Fruit fly (Drosophila melanogaster): ENCODE results near the gene XNP.
A peak's percentile ranks its signal among the peaks of the same experiment; 100 is the strongest.

XNP gene

dm6 chr3R:25489685-25490084 lies 7.1 kb upstream of the XNP start (continued):
- TF ChIP-seq CG32772 (GFP tag; IDR thresholded peaks at IDR 0.05), result no peak
- no peak for TF ChIP-seq CG16815 (GFP tag; optimal IDR thresholded peaks at IDR 0.05)
- no peak for TF ChIP-seq chinmo (GFP tag; IDR thresholded peaks at IDR 0.05; ENCODE audit: partially characterized antibody)
- no peak for TF ChIP-seq phol (tag; optimal IDR thresholded peaks at IDR 0.05)
- no peak for TF ChIP-seq Vsx1 (GFP tag; optimal IDR thresholded peaks at IDR 0.05)
- TF ChIP-seq pnt (GFP tag; optimal IDR thresholded peaks at IDR 0.05), result no peak
- no peak for TF ChIP-seq CG8944 (GFP tag; optimal IDR thresholded peaks at IDR 0.05)
- peak; percentile 28 for TF ChIP-seq Sry-δ (GFP tag; optimal IDR thresholded peaks at IDR 0.05)
- TF ChIP-seq cg (GFP tag; optimal IDR thresholded peaks at IDR 0.05), result no peak
- no peak for TF ChIP-seq BtbVII (GFP tag; optimal IDR thresholded peaks at IDR 0.05)
- peak; percentile 80 for TF ChIP-seq Dll (GFP tag; IDR thresholded peaks at IDR 0.05; ENCODE audit: partially characterized antibody)
- TF ChIP-seq cas (GFP tag; IDR thresholded peaks at IDR 0.05), result no peak
- TF ChIP-seq NFAT (GFP tag; IDR thresholded peaks at IDR 0.05), result no peak
- TF ChIP-seq Elba2 (GFP tag; optimal IDR thresholded peaks at IDR 0.05), result no peak
- TF ChIP-seq CG9932 (GFP tag; IDR thresholded peaks at IDR 0.05), result no peak
- no peak for TF ChIP-seq CG8388 (GFP tag; optimal IDR thresholded peaks at IDR 0.05)
- no peak for TF ChIP-seq Poxn (GFP tag; IDR thresholded peaks at IDR 0.05)
- TF ChIP-seq CG2129 (GFP tag; IDR thresholded peaks at IDR 0.05; ENCODE audit: partially characterized antibody), result no peak; the same call in 1 of the 2 replicates
- TF ChIP-seq Taf1 (GFP tag; IDR thresholded peaks at IDR 0.05), result no peak
- no peak for TF ChIP-seq CG1602 (GFP tag; optimal IDR thresholded peaks at IDR 0.05)
- peak; percentile 35 for TF ChIP-seq sug (tag; optimal IDR thresholded peaks at IDR 0.05)
- TF ChIP-seq CG12236 (GFP tag; optimal IDR thresholded peaks at IDR 0.05), result no peak
- TF ChIP-seq bigmax (GFP tag; optimal IDR thresholded peaks at IDR 0.05), result no peak
- no peak for TF ChIP-seq CG4617 (GFP tag; optimal IDR thresholded peaks at IDR 0.05; ENCODE audit: borderline replicate concordance)
- TF ChIP-seq so (GFP tag; IDR thresholded peaks at IDR 0.05), result no peak
- no peak for TF ChIP-seq pzg (GFP tag; optimal IDR thresholded peaks at IDR 0.05)
- no peak for TF ChIP-seq Hr51 (GFP tag; optimal IDR thresholded peaks at IDR 0.05)
- TF ChIP-seq Mrtf (GFP tag; IDR thresholded peaks at IDR 0.05), result no peak
- TF ChIP-seq da (GFP tag; optimal IDR thresholded peaks at IDR 0.05), result no peak
- no peak for TF ChIP-seq Lhr (GFP tag; optimal IDR thresholded peaks at IDR 0.05)
- TF ChIP-seq ttk (GFP tag; IDR thresholded peaks at IDR 0.05), result no peak
- no peak for TF ChIP-seq CG11696 (GFP tag; IDR thresholded peaks at IDR 0.05)
- peak; percentile 77 for TF ChIP-seq Sry-β (GFP tag; optimal IDR thresholded peaks at IDR 0.05)
- TF ChIP-seq jing (GFP tag; optimal IDR thresholded peaks at IDR 0.05), result no peak
- TF ChIP-seq ase (GFP tag; IDR thresholded peaks at IDR 0.05), result no peak
- no peak for TF ChIP-seq HLH3B (GFP tag; IDR thresholded peaks at IDR 0.05)
- no peak for TF ChIP-seq PHDP (tag; optimal IDR thresholded peaks at IDR 0.05)
- TF ChIP-seq crp (GFP tag; optimal IDR thresholded peaks at IDR 0.05), result peak; percentile 26 to 38
- no peak for TF ChIP-seq dmrt11E (tag; optimal IDR thresholded peaks at IDR 0.05)
- peak; percentile 40 for TF ChIP-seq cad (GFP tag; optimal IDR thresholded peaks at IDR 0.05)
- no peak for TF ChIP-seq CG10147 (GFP tag; optimal IDR thresholded peaks at IDR 0.05)
- TF ChIP-seq lov (optimal IDR thresholded peaks at IDR 0.05), result no peak
- no peak for TF ChIP-seq lov (GFP tag; IDR thresholded peaks at IDR 0.05)
- TF ChIP-seq dysf (GFP tag; IDR thresholded peaks at IDR 0.05), result no peak
- TF ChIP-seq CG17186 (GFP tag; optimal IDR thresholded peaks at IDR 0.05), result no peak
- 0 out of 2 replicates have a peak, but pooled peaks have one; percentile 21 for TF ChIP-seq CG42726 (GFP tag; IDR thresholded peaks at IDR 0.05; ENCODE audit: partially characterized antibody)
- TF ChIP-seq CG7963 (GFP tag; IDR thresholded peaks at IDR 0.05; ENCODE audit: partially characterized antibody), result peak; percentile 55; the same call in 2 of the 3 replicates
- no peak for TF ChIP-seq CG2120 (GFP tag; optimal IDR thresholded peaks at IDR 0.05)
- no peak for TF ChIP-seq CG7271 (tag; optimal IDR thresholded peaks at IDR 0.05)
- TF ChIP-seq bab2 (GFP tag; optimal IDR thresholded peaks at IDR 0.05), result no peak
- no peak for TF ChIP-seq Gug (GFP tag; IDR thresholded peaks at IDR 0.05)

All from whole organism, embryonic.